Fruit fly (Drosophila melanogaster) whole organism, embryonic: ENCODE measurements around the gene CG32271.

ENCODE experiments used
- CG10267 ChIP-seq: fragments of 200-800 bp; sonication (Bioruptor generic); optimal IDR thresholded peaks from 2 replicates; lab custom pipeline; 2018; ENCODE audit warnings: missing biosample characterization, mild to moderate bottlenecking, missing genetic modification characterization, moderate library complexity
- CG10979 ChIP-seq: fragments of 200-800 bp; sonication (Bioruptor generic); optimal IDR thresholded peaks from 2 replicates; lab custom pipeline; 2018; ENCODE audit warnings: missing biosample characterization, mild to moderate bottlenecking, missing genetic modification characterization, moderate library complexity
- CG11093 ChIP-seq: fragments of 200-800 bp; sonication (Bioruptor generic); IDR thresholded peaks from 3 replicates; pipeline ENCODE4 v1.3.6; 2022; ENCODE audit warnings: missing biosample characterization, missing genetic modification characterization
- CG13775 ChIP-seq: fragments of 200-800 bp; sonication (Bioruptor generic); optimal IDR thresholded peaks from 3 replicates; lab custom pipeline; 2017; ENCODE audit warnings: missing biosample characterization, mild to moderate bottlenecking, missing genetic modification characterization
- CG15601 ChIP-seq: fragments of 200-800 bp; sonication (Bioruptor generic); optimal IDR thresholded peaks from 3 replicates; lab custom pipeline; 2019; ENCODE audit warnings: missing biosample characterization, mild to moderate bottlenecking, missing genetic modification characterization, moderate library complexity
- CG16813 ChIP-seq: fragments of 200-800 bp; sonication (Bioruptor generic); IDR thresholded peaks from 3 replicates; pipeline ENCODE4 v1.3.6; 2022; ENCODE audit warnings: missing biosample characterization, missing genetic modification characterization; ENCODE audit not compliant: partially characterized antibody
- CG17359 ChIP-seq: fragments of 200-800 bp; sonication (Bioruptor generic); optimal IDR thresholded peaks from 3 replicates; lab custom pipeline; 2018; ENCODE audit warnings: missing biosample characterization, mild to moderate bottlenecking, missing genetic modification characterization, moderate library complexity
- CG17385 ChIP-seq: fragments of 200-800 bp; sonication (Bioruptor generic); optimal IDR thresholded peaks from 3 replicates; lab custom pipeline; 2018; ENCODE audit warnings: missing biosample characterization, mild to moderate bottlenecking, missing genetic modification characterization
- CG18262 ChIP-seq: fragments of 200-800 bp; optimal IDR thresholded peaks from 3 replicates; lab custom pipeline; 2019; ENCODE audit warnings: missing biosample characterization, mild to moderate bottlenecking, missing genetic modification characterization, moderate library complexity
- CG18764 ChIP-seq: fragments of 200-800 bp; sonication (Bioruptor generic); optimal IDR thresholded peaks from 3 replicates; lab custom pipeline; 2016; ENCODE audit warnings: missing biosample characterization, missing genetic modification characterization
- CG31441 ChIP-seq: fragments of 200-800 bp; sonication (Bioruptor generic); IDR thresholded peaks from 2 replicates; pipeline ENCODE4 v1.3.6; 2022; ENCODE audit warnings: missing biosample characterization, missing genetic modification characterization
- CG4617 ChIP-seq: fragments of 200-800 bp; sonication (Bioruptor generic); optimal IDR thresholded peaks from 3 replicates; lab custom pipeline; 2016; ENCODE audit warnings: missing biosample characterization, missing genetic modification characterization, borderline replicate concordance
- CG7963 ChIP-seq: fragments of 200-800 bp; sonication (Bioruptor generic); IDR thresholded peaks from 3 replicates; pipeline ENCODE4 v1.3.6; 2022; ENCODE audit warnings: missing biosample characterization, missing genetic modification characterization; ENCODE audit not compliant: partially characterized antibody
- CoRest ChIP-seq: fragments of 200-800 bp; sonication (Bioruptor generic); optimal IDR thresholded peaks from 3 replicates; lab custom pipeline; 2018; ENCODE audit warnings: missing biosample characterization, mild to moderate bottlenecking, missing genetic modification characterization, moderate library complexity
- Drgx ChIP-seq: fragments of 200-800 bp; sonication (Bioruptor generic); IDR thresholded peaks from 2 replicates; pipeline ENCODE4 v1.3.6; 2022; ENCODE audit warnings: missing biosample characterization, missing genetic modification characterization
- Eip74EF ChIP-seq, 2 experiments: fragments of 200-800 bp in 1 of 2; fragments of >200 bp in 1 of 2; sonication (Bioruptor generic) in 1 of 2; optimal IDR thresholded peaks; 2 replicates each; lab custom pipeline; 2017 to 2019; ENCODE audit warnings: missing biosample characterization in 2 of 2, missing genetic modification characterization in 2 of 2, mild to moderate bottlenecking in 1 of 2, moderate library complexity in 1 of 2
- HmgD ChIP-seq: fragments of 200-800 bp; sonication (Bioruptor generic); optimal IDR thresholded peaks from 3 replicates; lab custom pipeline; 2016; ENCODE audit warnings: missing biosample characterization, missing genetic modification characterization
- Sox100B ChIP-seq: fragments of 200-800 bp; sonication (Bioruptor generic); optimal IDR thresholded peaks from 3 replicates; lab custom pipeline; 2018; ENCODE audit warnings: missing biosample characterization, mild to moderate bottlenecking, missing genetic modification characterization
- Sox102F ChIP-seq: fragments of 200-800 bp; sonication (Bioruptor generic); optimal IDR thresholded peaks from 2 replicates; lab custom pipeline; 2018; ENCODE audit warnings: missing biosample characterization, mild to moderate bottlenecking, missing genetic modification characterization, moderate library complexity
- Sry-δ ChIP-seq: fragments of 200-800 bp; sonication (Bioruptor generic); optimal IDR thresholded peaks from 2 replicates; lab custom pipeline; 2016; ENCODE audit warnings: missing biosample characterization, missing genetic modification characterization
- Ssrp ChIP-seq: fragments of 200-800 bp; sonication (Bioruptor generic); optimal IDR thresholded peaks from 2 replicates; lab custom pipeline; 2018; ENCODE audit warnings: missing biosample characterization, mild to moderate bottlenecking, missing genetic modification characterization, moderate library complexity
- Xbp1 ChIP-seq: fragments of 200-800 bp; sonication (Bioruptor generic); optimal IDR thresholded peaks from 3 replicates; lab custom pipeline; 2016; ENCODE audit warnings: missing biosample characterization, mild to moderate bottlenecking, missing genetic modification characterization
- bsh ChIP-seq, 2 experiments: fragments of 200-800 bp; sonication (Bioruptor generic); optimal IDR thresholded peaks; 2 replicates each; lab custom pipeline; 2017 to 2018; ENCODE audit warnings: mild to moderate bottlenecking in 2 of 2, missing biosample characterization in 2 of 2, missing genetic modification characterization in 2 of 2, moderate library complexity in 1 of 2
- corto ChIP-seq: fragments of 200-800 bp; sonication (Bioruptor generic); optimal IDR thresholded peaks from 2 replicates; lab custom pipeline; 2016; ENCODE audit warnings: missing biosample characterization, mild to moderate bottlenecking, missing genetic modification characterization, moderate library complexity
- crol ChIP-seq: fragments of 200-800 bp; sonication (Bioruptor generic); IDR thresholded peaks from 2 replicates; pipeline ENCODE4 v1.3.6; 2022; ENCODE audit warnings: missing biosample characterization, missing genetic modification characterization
- emc ChIP-seq: fragments of 200-800 bp; sonication (Bioruptor generic); optimal IDR thresholded peaks from 2 replicates; lab custom pipeline; 2016; ENCODE audit warnings: missing biosample characterization, missing genetic modification characterization
- ems ChIP-seq: fragments of 200-800 bp; sonication (Bioruptor generic); optimal IDR thresholded peaks from 3 replicates; lab custom pipeline; 2016; ENCODE audit warnings: missing biosample characterization, missing genetic modification characterization
- fd64A ChIP-seq: fragments of 200-800 bp; sonication (Bioruptor generic); optimal IDR thresholded peaks from 3 replicates; lab custom pipeline; 2018; ENCODE audit warnings: missing biosample characterization, mild to moderate bottlenecking, missing genetic modification characterization
- gem ChIP-seq: fragments of 200-800 bp; sonication (Bioruptor generic); optimal IDR thresholded peaks from 2 replicates; lab custom pipeline; 2019; ENCODE audit warnings: missing biosample characterization, mild to moderate bottlenecking, missing genetic modification characterization, moderate library complexity
- grn ChIP-seq: fragments of 200-800 bp; sonication (Bioruptor generic); optimal IDR thresholded peaks from 3 replicates; lab custom pipeline; 2017; ENCODE audit warnings: missing biosample characterization, missing genetic modification characterization
- ind ChIP-seq: fragments of 200-800 bp; sonication (Bioruptor generic); optimal IDR thresholded peaks from 3 replicates; lab custom pipeline; 2016; ENCODE audit warnings: missing biosample characterization, missing genetic modification characterization
- lbe ChIP-seq: fragments of 200-800 bp; sonication (Bioruptor generic); optimal IDR thresholded peaks from 2 replicates; lab custom pipeline; 2016; ENCODE audit warnings: missing biosample characterization, mild to moderate bottlenecking, missing genetic modification characterization
- nom ChIP-seq: fragments of 200-800 bp; sonication (Bioruptor generic); optimal IDR thresholded peaks from 2 replicates; lab custom pipeline; 2017; ENCODE audit warnings: missing biosample characterization, missing genetic modification characterization, mild to moderate bottlenecking, moderate library complexity, missing genetic modification reagents
- pita ChIP-seq: fragments of 200-800 bp; sonication (Bioruptor generic); optimal IDR thresholded peaks from 2 replicates; lab custom pipeline; 2017; ENCODE audit warnings: missing biosample characterization, mild to moderate bottlenecking, missing genetic modification characterization
- sc ChIP-seq, 3 experiments: fragments of >200 bp in 2 of 3; fragments of 200-800 bp in 1 of 3; sonication (Bioruptor generic) in 1 of 3; optimal IDR thresholded peaks; 2 replicates in 2 of 3; 3 replicates in 1 of 3; lab custom pipeline; 2017; ENCODE audit warnings: mild to moderate bottlenecking in 1 of 3, missing biosample characterization in 1 of 3, missing genetic modification characterization in 1 of 3, missing genetic modification reagents in 1 of 3
- sens ChIP-seq: fragments of 200-800 bp; sonication (Bioruptor generic); peaks from one replicate; lab custom pipeline; 2016; ENCODE audit warnings: missing biosample characterization, missing genetic modification characterization
- seq ChIP-seq: fragments of 200-800 bp; sonication (Bioruptor generic); IDR thresholded peaks from 2 replicates; pipeline ENCODE4 v1.3.6; 2022; ENCODE audit warnings: missing biosample characterization, missing genetic modification characterization
- tio ChIP-seq: fragments of 200-800 bp; sonication (Bioruptor generic); optimal IDR thresholded peaks from 2 replicates; lab custom pipeline; 2017; ENCODE audit warnings: missing biosample characterization, missing genetic modification characterization, inconsistent platforms
- twi ChIP-seq: fragments of 200-800 bp; optimal IDR thresholded peaks from 2 replicates; lab custom pipeline; 2019; ENCODE audit warnings: missing biosample characterization, mild to moderate bottlenecking, missing genetic modification characterization, moderate library complexity
- unpg ChIP-seq: fragments of 200-800 bp; sonication (Bioruptor generic); optimal IDR thresholded peaks from 3 replicates; lab custom pipeline; 2018; ENCODE audit warnings: missing biosample characterization, mild to moderate bottlenecking, missing genetic modification characterization, moderate library complexity
- vnd ChIP-seq: fragments of 200-800 bp; sonication (Bioruptor generic); IDR thresholded peaks from 3 replicates; pipeline ENCODE4 v1.3.6; 2022; ENCODE audit warnings: missing biosample characterization, missing genetic modification characterization; ENCODE audit not compliant: partially characterized antibody

CG32271 gene

DNA sequence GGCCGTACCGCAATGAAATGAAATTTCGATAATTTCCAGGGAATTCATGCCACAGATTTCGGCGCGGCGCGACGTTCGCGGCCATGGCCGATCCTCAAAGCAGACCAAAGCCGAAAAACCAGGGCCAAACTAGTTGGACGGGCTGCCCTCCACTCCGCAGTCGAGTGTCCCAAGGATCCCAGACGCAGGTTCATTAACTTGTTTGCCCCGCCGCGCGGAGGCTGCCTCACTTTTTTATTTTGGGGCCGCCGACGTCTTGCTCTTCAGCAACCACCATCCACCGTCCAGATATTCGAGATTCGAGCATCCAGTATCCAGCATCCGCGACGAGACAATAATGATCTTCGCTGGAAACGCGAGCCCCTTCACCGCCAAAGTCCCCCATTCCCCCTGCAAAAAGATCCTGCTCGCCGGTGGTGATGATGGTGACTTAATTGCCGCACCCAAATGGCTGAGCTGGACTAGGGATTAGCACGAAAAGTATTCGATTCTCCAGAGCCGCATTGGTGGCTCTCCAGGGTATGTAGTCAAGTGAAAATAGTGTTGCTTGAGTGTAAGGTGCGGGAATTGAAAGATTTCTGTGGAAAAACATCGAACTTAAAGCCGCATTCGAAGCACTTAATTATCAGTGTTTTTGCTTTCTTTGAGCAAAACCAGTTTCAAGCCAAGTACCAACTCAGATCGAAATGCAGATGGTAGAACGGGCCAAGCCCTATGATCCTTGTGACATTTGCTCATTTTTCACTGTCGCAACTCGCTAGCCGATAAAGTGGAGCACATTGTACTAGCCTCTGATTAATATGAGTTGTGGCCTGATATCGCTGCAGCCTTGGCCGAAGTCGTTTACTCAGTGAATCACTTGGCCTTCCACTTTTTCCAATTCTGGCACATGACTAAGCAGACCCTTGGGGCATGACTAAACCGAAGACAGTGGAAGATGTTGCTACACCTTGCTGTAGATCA, 39.4 kb upstream of the CG32271 start:
- TF ChIP-seq corto (GFP tag; lab: Kevin White, UChicago): peak; percentile 18
- no peak for TF ChIP-seq CG31441
- peak; percentile 5 for TF ChIP-seq nom (GFP tag; lab: Kevin White, UChicago)
- TF ChIP-seq HmgD (GFP tag; lab: Kevin White, UChicago): no peak
- 0 out of 3 replicates have a peak, but pooled peaks have one; percentile 27 for TF ChIP-seq CG16813 (GFP tag; lab: Robert Waterston, UW)
- TF ChIP-seq Sry-δ (GFP tag; lab: Kevin White, UChicago): no peak
- no peak for TF ChIP-seq sc (optimal IDR thresholded peaks at IDR 0.05; lab: Kevin White, UChicago)
- no peak for TF ChIP-seq sc (GFP tag; optimal IDR thresholded peaks at IDR 0.05; lab: Kevin White, UChicago)
- TF ChIP-seq sens (GFP tag; lab: Kevin White, UChicago): peak; percentile 6

DNA sequence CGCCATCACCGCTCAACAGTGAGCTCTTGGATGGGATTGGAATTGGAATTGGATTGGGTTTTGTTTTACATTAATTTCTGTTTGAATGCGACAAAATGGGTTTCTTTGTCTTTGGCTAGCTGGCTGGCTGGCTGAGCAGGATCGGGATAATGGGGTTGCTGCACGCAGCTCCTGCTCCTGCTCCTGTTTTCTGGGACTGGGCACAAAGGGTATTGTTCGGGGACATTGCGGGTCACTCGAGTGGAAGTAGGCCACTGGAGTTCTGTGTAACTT, 38.3 kb upstream of the CG32271 start:
- TF ChIP-seq crol (GFP tag; lab: Robert Waterston, UW) (peak; percentile 66; the same call in 1 of the 2 replicates), vnd (GFP tag; lab: Robert Waterston, UW) (0 out of 3 replicates have a peak, but pooled peaks have one; percentile 16), CG18764 (GFP tag; lab: Kevin White, UChicago) (no peak), pita (GFP tag; lab: Kevin White, UChicago) (no peak), tio (no peak), CG7963 (GFP tag; lab: Robert Waterston, UW) (0 out of 3 replicates have a peak, but pooled peaks have one; percentile 18), Eip74EF (GFP tag; optimal IDR thresholded peaks at IDR 0.05; lab: Kevin White, UChicago) (no peak)

DNA sequence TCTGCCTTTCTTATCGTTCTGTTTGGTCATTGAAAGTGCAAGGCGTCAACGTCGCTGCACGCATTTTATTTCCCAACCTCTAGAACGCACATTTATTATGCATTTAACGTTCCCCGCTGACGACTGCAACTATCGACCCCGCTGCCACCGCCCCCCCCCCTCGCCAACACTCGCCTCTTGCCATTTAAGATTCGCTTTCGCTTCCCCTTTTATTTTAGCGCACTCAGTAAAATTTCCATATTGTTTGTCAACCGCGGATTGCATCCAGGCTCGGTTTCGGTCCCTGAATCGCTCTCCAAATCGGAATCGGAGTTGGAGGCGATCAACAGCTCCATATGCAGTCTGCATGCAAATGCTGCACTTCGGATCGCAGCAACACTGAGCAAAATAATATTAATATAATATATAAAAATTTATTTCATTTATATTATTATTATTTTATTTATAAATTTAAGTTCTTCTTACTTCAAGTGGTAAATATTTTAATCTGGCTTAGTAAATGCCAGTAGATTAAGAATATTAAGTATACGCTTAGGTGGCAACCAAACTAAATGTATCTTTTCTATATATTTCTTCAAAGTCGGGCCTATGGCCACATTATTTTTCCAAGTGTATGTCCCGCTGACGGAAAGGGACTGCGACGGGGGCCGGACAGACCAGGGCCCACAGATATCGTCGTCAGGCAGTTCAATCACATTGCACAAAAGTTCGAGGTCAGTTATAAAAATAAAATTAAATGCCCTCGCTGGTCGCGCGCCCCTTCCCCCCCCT, 37.8 kb upstream of the CG32271 start:
- TF ChIP-seq CG10267 (tag; lab: Kevin White, UChicago): peak; percentile 5
- TF ChIP-seq CG18262: peak; percentile 45
- peak; percentile 70 for TF ChIP-seq crol (GFP tag; lab: Robert Waterston, UW)
- no peak for TF ChIP-seq grn (GFP tag; lab: Kevin White, UChicago)
- TF ChIP-seq bsh (GFP tag; optimal IDR thresholded peaks at IDR 0.05; lab: Kevin White, UChicago): peak; percentile 66 to 92
- peak; percentile 12 for TF ChIP-seq Xbp1 (GFP tag; lab: Kevin White, UChicago)
- TF ChIP-seq Drgx (GFP tag; lab: Robert Waterston, UW): peak; percentile 84
- no peak for TF ChIP-seq fd64A (GFP tag; lab: Kevin White, UChicago)
- TF ChIP-seq CG10979 (tag; lab: Kevin White, UChicago): peak; percentile 34
- peak; percentile 8 for TF ChIP-seq twi (tag; lab: Kevin White, UChicago)
- peak; percentile 28 for TF ChIP-seq Sox100B (GFP tag; lab: Kevin White, UChicago)
- peak in 1 of 2 experiments; percentile 34 for TF ChIP-seq Eip74EF (GFP tag; optimal IDR thresholded peaks at IDR 0.05; lab: Kevin White, UChicago)
- peak; percentile 18 for TF ChIP-seq unpg
- peak; percentile 53 for TF ChIP-seq CG17359 (tag; lab: Kevin White, UChicago)
- peak; percentile 36 for TF ChIP-seq CG15601 (tag; lab: Kevin White, UChicago)
- TF ChIP-seq lbe (GFP tag; lab: Kevin White, UChicago): peak; percentile 94
- TF ChIP-seq CoRest (tag; lab: Kevin White, UChicago): peak; percentile 50
- no peak for TF ChIP-seq CG4617 (GFP tag; lab: Kevin White, UChicago)
- peak; percentile 70 for TF ChIP-seq Sox102F (GFP tag; lab: Kevin White, UChicago)
- no peak for TF ChIP-seq ind (GFP tag; lab: Kevin White, UChicago)
- peak; percentile 99 for TF ChIP-seq nom (GFP tag; lab: Kevin White, UChicago)
- TF ChIP-seq emc (GFP tag; lab: Kevin White, UChicago): no peak
- no peak for TF ChIP-seq CG11093 (GFP tag; lab: Robert Waterston, UW)
- peak; percentile 56 for TF ChIP-seq Ssrp (tag; lab: Kevin White, UChicago)
- 0 out of 2 replicates have a peak, but pooled peaks have one; percentile 30 for TF ChIP-seq seq
- peak; percentile 49 for TF ChIP-seq CG17385 (GFP tag; lab: Kevin White, UChicago)
- TF ChIP-seq CG13775 (GFP tag; lab: Kevin White, UChicago): no peak
- TF ChIP-seq ems (GFP tag; lab: Kevin White, UChicago): no peak
- TF ChIP-seq gem (tag; lab: Kevin White, UChicago): peak; percentile 63
